ENCODE assay signal across 1 fruit fly cellular context in genomic region chr3R:11830757-11831586, dm6.
TF ChIP-seq lines count a peak whose summit lies in the region.

No protein-coding gene starts in this region.

TF ChIP-seq in whole organism, prepupa, 60 proteins besides CTCF, POLR2A, EP300 and RAD21 (continued from another document):
- TF ChIP-seq CG32006 (GFP tag; optimal IDR thresholded peaks at IDR 0.05; lab: Kevin White, UChicago), result peak; percentile 55
- no peak for TF ChIP-seq svp (GFP tag; lab: Kevin White, UChicago)
- no peak for TF ChIP-seq CG11762 (GFP tag; optimal IDR thresholded peaks at IDR 0.05; lab: Kevin White, UChicago; ENCODE audit: insufficient read depth)
- TF ChIP-seq vri (GFP tag; optimal IDR thresholded peaks at IDR 0.05; lab: Kevin White, UChicago), result no peak
- TF ChIP-seq CG3032 (tag; optimal IDR thresholded peaks at IDR 0.05; lab: Kevin White, UChicago), result no peak
- no peak for TF ChIP-seq pdm3 (GFP tag; optimal IDR thresholded peaks at IDR 0.05; lab: Kevin White, UChicago)
- TF ChIP-seq ss (GFP tag; optimal IDR thresholded peaks at IDR 0.05; lab: Kevin White, UChicago), result no peak
- peak; percentile 22 for TF ChIP-seq acj6 (GFP tag; optimal IDR thresholded peaks at IDR 0.05; lab: Kevin White, UChicago)
- TF ChIP-seq CG8632 (GFP tag; optimal IDR thresholded peaks at IDR 0.05; lab: Kevin White, UChicago), result no peak
- TF ChIP-seq esn (GFP tag; optimal IDR thresholded peaks at IDR 0.05; lab: Kevin White, UChicago), result no peak
- TF ChIP-seq CG11902 (GFP tag; optimal IDR thresholded peaks at IDR 0.05; lab: Kevin White, UChicago), result no peak
- TF ChIP-seq achi (GFP tag; optimal IDR thresholded peaks at IDR 0.05; lab: Kevin White, UChicago), result peak; percentile 21
- TF ChIP-seq CG16779 (tag; optimal IDR thresholded peaks at IDR 0.05; lab: Kevin White, UChicago), result no peak
- TF ChIP-seq fd59A (GFP tag; optimal IDR thresholded peaks at IDR 0.05; lab: Kevin White, UChicago), result no peak
- peak; percentile 16; the same call in 1 of the 3 replicates for TF ChIP-seq CG8119 (GFP tag; IDR thresholded peaks at IDR 0.05; lab: Robert Waterston, UW)
